Worm (Caenorhabditis elegans): Measurements from ENCODE around the gene F07C6.4.

- TF ChIP-seq dao-5 (tag; optimal IDR thresholded peaks at IDR 0.05) (no peak), W03F9.2 (tag; optimal IDR thresholded peaks at IDR 0.05) (no peak)
Measured at ce11 chrIV:12780980-12781379, 24.7 kb upstream of the F07C6.4 start.

All from whole organism, L4/young adult.